Fruit fly (Drosophila melanogaster) whole organism, wandering third instar larva: ENCODE results near the gene CG11593.

ENCODE experiments used
- Abd-B ChIP-seq: fragments of >200 bp; optimal IDR thresholded peaks from 2 replicates; lab custom pipeline; 2017; ENCODE audit warnings: missing biosample characterization, missing genetic modification characterization
- CG32264 ChIP-seq: fragments of 200-800 bp; sonication (Bioruptor generic); optimal IDR thresholded peaks from 2 replicates; lab custom pipeline; 2016; ENCODE audit warnings: missing biosample characterization, missing genetic modification characterization
- CG9705 ChIP-seq: fragments of 200-800 bp; sonication (Bioruptor generic); optimal IDR thresholded peaks from 2 replicates; lab custom pipeline; 2018; ENCODE audit warnings: missing biosample characterization, mild to moderate bottlenecking, missing genetic modification characterization
- CrebA ChIP-seq: fragments of 200-800 bp; sonication (Bioruptor generic); optimal IDR thresholded peaks from 2 replicates; lab custom pipeline; 2016; ENCODE audit warnings: missing biosample characterization, mild to moderate bottlenecking, missing genetic modification characterization, borderline replicate concordance
- Dfd ChIP-seq: fragments of >200 bp; optimal IDR thresholded peaks from 2 replicates; lab custom pipeline; 2017; ENCODE audit warnings: missing biosample characterization, missing genetic modification characterization
- Dif ChIP-seq: fragments of 200-275, 200-300 bp; sonication (Bioruptor generic); optimal IDR thresholded peaks from 2 replicates; lab custom pipeline; 2018; ENCODE audit warnings: missing biosample characterization, missing genetic modification characterization; ENCODE audit not compliant: partially characterized antibody
- Hnf4 ChIP-seq: fragments of 200-800 bp; sonication (Bioruptor generic); optimal IDR thresholded peaks from 2 replicates; lab custom pipeline; 2016; ENCODE audit warnings: missing biosample characterization, mild to moderate bottlenecking, missing genetic modification characterization
- Hr78 ChIP-seq: fragments of >200 bp; optimal IDR thresholded peaks from 2 replicates; lab custom pipeline; 2017; ENCODE audit warnings: missing biosample characterization, missing genetic modification characterization
- Hr83 ChIP-seq: fragments of 200-300 bp; sonication (Bioruptor generic); optimal IDR thresholded peaks from 2 replicates; lab custom pipeline; 2016; ENCODE audit warnings: missing biosample characterization, mild to moderate bottlenecking, missing genetic modification characterization, moderate library complexity; ENCODE audit not compliant: poor library complexity, severe bottlenecking
- Jra ChIP-seq: sonication (Bioruptor generic); optimal IDR thresholded peaks from 2 replicates; lab custom pipeline; 2016; ENCODE audit warnings: missing biosample characterization, missing genetic modification characterization
- Mio ChIP-seq: sonication (Bioruptor generic); optimal IDR thresholded peaks from 2 replicates; lab custom pipeline; 2016; ENCODE audit warnings: missing biosample characterization, missing genetic modification characterization
- Myc ChIP-seq: fragments of >200 bp; optimal IDR thresholded peaks from 2 replicates; lab custom pipeline; 2017
- OdsH ChIP-seq: fragments of 200-800 bp; sonication (Bioruptor generic); optimal IDR thresholded peaks from 2 replicates; lab custom pipeline; 2016; ENCODE audit warnings: missing biosample characterization, mild to moderate bottlenecking, missing genetic modification characterization
- brk ChIP-seq: fragments of 200-800 bp; sonication (Bioruptor generic); optimal IDR thresholded peaks from 2 replicates; lab custom pipeline; 2016; ENCODE audit warnings: missing biosample characterization, mild to moderate bottlenecking, missing genetic modification characterization
- dsf ChIP-seq: sonication (Bioruptor generic); optimal IDR thresholded peaks from 2 replicates; lab custom pipeline; 2016; ENCODE audit warnings: missing biosample characterization, missing genetic modification characterization, borderline replicate concordance
- ey ChIP-seq: fragments of 200-800 bp; sonication (Bioruptor generic); optimal IDR thresholded peaks from 2 replicates; lab custom pipeline; 2016; ENCODE audit warnings: missing biosample characterization, missing genetic modification characterization
- foxo ChIP-seq, 2 experiments: fragments of 200-800 bp; sonication (Bioruptor generic); optimal IDR thresholded peaks; 2 replicates in 1 of 2; 3 replicates in 1 of 2; lab custom pipeline; 2016 to 2017; ENCODE audit warnings: missing biosample characterization in 2 of 2, missing genetic modification characterization in 2 of 2
- h ChIP-seq: fragments of 200-800 bp; sonication (Bioruptor generic); optimal IDR thresholded peaks from 3 replicates; lab custom pipeline; 2016; ENCODE audit warnings: missing biosample characterization, mild to moderate bottlenecking, missing genetic modification characterization
- jim ChIP-seq: fragments of 175-275, 200-325 bp; sonication (Bioruptor generic); optimal IDR thresholded peaks from 2 replicates; lab custom pipeline; 2016; ENCODE audit warnings: missing biosample characterization, mild to moderate bottlenecking, missing genetic modification characterization
- lola ChIP-seq: fragments of >200 bp; optimal IDR thresholded peaks from 2 replicates; lab custom pipeline; 2017; ENCODE audit warnings: missing biosample characterization, missing genetic modification characterization
- pan ChIP-seq: fragments of >200 bp; optimal IDR thresholded peaks from 2 replicates; lab custom pipeline; 2017
- sage ChIP-seq: fragments of 200-800 bp; sonication (Bioruptor generic); optimal IDR thresholded peaks from 2 replicates; lab custom pipeline; 2016; ENCODE audit warnings: missing biosample characterization, mild to moderate bottlenecking, missing genetic modification characterization
- tai ChIP-seq: sonication (Bioruptor generic); optimal IDR thresholded peaks from 2 replicates; lab custom pipeline; 2016; ENCODE audit warnings: missing biosample characterization, missing genetic modification characterization
- usp ChIP-seq: fragments of >200 bp; optimal IDR thresholded peaks from 2 replicates; lab custom pipeline; 2017; ENCODE audit warnings: missing biosample characterization, missing genetic modification characterization
- woc ChIP-seq: sonication (Bioruptor generic); optimal IDR thresholded peaks from 2 replicates; lab custom pipeline; 2016; ENCODE audit warnings: missing biosample characterization, mild to moderate bottlenecking, missing genetic modification characterization

CG11593 gene

DNA sequence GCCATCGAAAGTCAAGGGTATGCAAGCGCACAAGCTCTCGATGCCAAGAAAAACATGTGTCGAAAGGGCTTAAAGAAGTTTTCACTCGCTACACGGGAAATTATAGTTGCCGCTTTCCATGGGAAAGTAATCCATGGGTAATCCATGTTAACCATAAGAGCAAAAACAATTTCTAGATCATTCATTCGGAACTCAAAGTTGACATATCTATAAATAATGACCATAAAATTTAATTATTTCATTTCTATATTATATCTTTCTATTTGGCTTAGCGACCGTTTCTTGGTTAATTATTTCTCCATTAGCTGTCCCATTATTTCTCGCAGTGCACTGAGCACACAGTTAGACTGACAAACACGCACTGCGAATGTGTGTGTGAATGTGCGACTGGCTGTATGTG lies 39.6 kb downstream of the CG11593 start:
- no peak for TF ChIP-seq Hnf4
- TF ChIP-seq woc: no peak
- no peak for TF ChIP-seq CG9705
- TF ChIP-seq CG32264 (GFP tag; lab: Kevin White, UChicago): no peak
- TF ChIP-seq Dif (GFP tag; lab: Kevin White, UChicago): no peak
- no peak for TF ChIP-seq jim (GFP tag; lab: Kevin White, UChicago)
- TF ChIP-seq Myc (lab: Kevin White, UChicago): no peak
- TF ChIP-seq Abd-B (GFP tag; lab: Kevin White, UChicago): no peak
- TF ChIP-seq h (GFP tag; lab: Kevin White, UChicago): no peak
- no peak for TF ChIP-seq lola (GFP tag; lab: Kevin White, UChicago)
- no peak for TF ChIP-seq ey (GFP tag; lab: Kevin White, UChicago)
- TF ChIP-seq dsf (GFP tag; lab: Kevin White, UChicago): no peak
- TF ChIP-seq Jra (GFP tag; lab: Kevin White, UChicago): no peak
- TF ChIP-seq tai: no peak
- no peak for TF ChIP-seq Mio
- TF ChIP-seq brk (GFP tag; lab: Kevin White, UChicago): no peak
- TF ChIP-seq OdsH: no peak
- no peak for TF ChIP-seq Dfd (GFP tag; lab: Kevin White, UChicago)
- no peak for TF ChIP-seq pan (lab: Kevin White, UChicago)
- no peak for TF ChIP-seq Hr78 (GFP tag; lab: Kevin White, UChicago)

DNA sequence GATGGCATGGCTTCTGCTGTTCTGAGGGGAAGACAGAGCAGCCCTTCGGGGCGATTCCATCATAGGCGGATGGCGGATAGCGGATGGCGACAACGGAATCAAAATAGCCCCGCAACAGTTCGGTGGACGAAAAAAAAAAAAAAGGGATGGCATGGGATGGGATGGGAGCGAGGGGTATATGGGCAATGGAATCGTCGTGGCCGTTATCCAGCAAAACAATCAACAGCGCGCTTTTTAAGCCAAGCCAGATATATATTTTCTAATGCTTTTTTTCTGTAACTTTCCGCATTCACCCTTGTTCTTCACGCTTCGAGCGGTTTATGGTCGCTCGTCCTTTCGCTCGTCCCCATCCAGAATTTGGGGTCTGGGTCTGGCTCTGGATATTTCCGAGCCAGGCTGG lies 44.7 kb downstream of the CG11593 start:
- TF ChIP-seq CrebA (GFP tag; lab: Kevin White, UChicago): no peak
- no peak for TF ChIP-seq Myc (lab: Kevin White, UChicago)
- no peak for TF ChIP-seq CG9705
- TF ChIP-seq h (GFP tag; lab: Kevin White, UChicago): no peak
- no peak for TF ChIP-seq Hr83 (GFP tag; lab: Kevin White, UChicago)
- TF ChIP-seq sage (GFP tag; lab: Kevin White, UChicago): no peak
- TF ChIP-seq brk (GFP tag; lab: Kevin White, UChicago): no peak
- TF ChIP-seq Hr78 (GFP tag; lab: Kevin White, UChicago): no peak
- TF ChIP-seq foxo (GFP tag; optimal IDR thresholded peaks at IDR 0.05; lab: Kevin White, UChicago): no peak
- TF ChIP-seq Dfd (GFP tag; lab: Kevin White, UChicago): no peak
- no peak for TF ChIP-seq usp (GFP tag; lab: Kevin White, UChicago)
- TF ChIP-seq Mio: no peak
